Worm (Caenorhabditis elegans): ENCODE results near the gene clec-130.

Gene clec-130

DNA sequence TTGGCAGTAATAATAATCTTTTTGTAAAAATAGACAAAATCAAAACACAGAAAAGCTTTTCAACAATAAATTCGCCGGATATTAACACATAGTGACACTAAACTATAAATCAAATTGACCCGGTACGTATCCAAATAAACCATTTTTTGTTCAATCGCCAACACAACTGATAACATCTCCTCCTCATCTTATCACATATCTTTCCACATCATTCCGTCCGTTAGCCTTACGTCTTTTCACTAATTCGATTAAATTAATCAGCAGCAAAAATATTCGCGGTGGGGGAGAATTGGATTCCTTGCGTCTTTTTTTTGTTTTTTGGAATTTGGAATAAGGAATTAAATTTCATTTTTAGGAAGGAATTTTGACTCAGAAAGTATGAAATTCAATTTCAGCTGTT is 16.8 kb upstream of the clec-130 start:
- TF ChIP-seq let-526 (GFP tag; IDR thresholded peaks at IDR 0.05) (no peak), Y95B8A.8 (GFP tag; IDR thresholded peaks at IDR 0.05) (no peak), dox-1 (GFP tag; IDR thresholded peaks at IDR 0.05) (no peak), fkh-3 (tag; optimal IDR thresholded peaks at IDR 0.05) (no peak), nhr-120 (GFP tag; IDR thresholded peaks at IDR 0.05) (no peak), lsl-1 (GFP tag; optimal IDR thresholded peaks at IDR 0.05) (no peak), pbrm-1 (GFP tag; IDR thresholded peaks at IDR 0.05) (no peak), attf-5 (GFP tag; optimal IDR thresholded peaks at IDR 0.05) (no peak), pha-4 (tag; optimal IDR thresholded peaks at IDR 0.05) (no peak), ztf-22 (GFP tag; optimal IDR thresholded peaks at IDR 0.05) (no peak), madf-3 (GFP tag; IDR thresholded peaks at IDR 0.05) (no peak), F37B4.10 (GFP tag; IDR thresholded peaks at IDR 0.05) (no peak), nfya-2 (GFP tag; IDR thresholded peaks at IDR 0.05) (no peak), snpc-3.4 (tag; optimal IDR thresholded peaks at IDR 0.05) (no peak), lin-35 (GFP tag; optimal IDR thresholded peaks at IDR 0.05) (no peak), mel-28 (tag; optimal IDR thresholded peaks at IDR 0.05; ENCODE audit: borderline replicate concordance) (no peak)

ce11 chrII:3557417-3557816 is 15.9 kb upstream of the clec-130 start, which contains the start of gene lgc-45:
TSS of gene lgc-45 (plus strand) at chrII:3557472.
- TF ChIP-seq zfh-2 (GFP tag; conservative IDR thresholded peaks at IDR 0.05): peak; percentile 72
- TF ChIP-seq cebp-2 (GFP tag; IDR thresholded peaks at IDR 0.05): no peak
- no peak for TF ChIP-seq ZK185.1 (tag; optimal IDR thresholded peaks at IDR 0.05; ENCODE audit: poor library complexity, severe bottlenecking)
- no peak for TF ChIP-seq B0019.2 (GFP tag; conservative IDR thresholded peaks at IDR 0.05)

ce11 chrII:3560592-3560991 is 12.8 kb upstream of the clec-130 start, which contains the start of gene W10G11.1:
TSS of gene W10G11.1 (minus strand) at chrII:3560692.
- TF ChIP-seq mes-4 (tag; optimal IDR thresholded peaks at IDR 0.05): no peak
- TF ChIP-seq D2030.7 (GFP tag; IDR thresholded peaks at IDR 0.05): no peak
- no peak for TF ChIP-seq somi-1 (GFP tag; optimal IDR thresholded peaks at IDR 0.05)
- no peak for TF ChIP-seq rpc-1 (optimal IDR thresholded peaks at IDR 0.05)
- TF ChIP-seq rpc-1 (tag; optimal IDR thresholded peaks at IDR 0.05): no peak
- no peak for TF ChIP-seq lin-40 (tag; optimal IDR thresholded peaks at IDR 0.05)
- TF ChIP-seq madf-8 (GFP tag; conservative IDR thresholded peaks at IDR 0.05): no peak
- no peak for TF ChIP-seq lin-35 (GFP tag; optimal IDR thresholded peaks at IDR 0.05)
- TF ChIP-seq nhr-90 (tag; optimal IDR thresholded peaks at IDR 0.05): no peak
- no peak for TF ChIP-seq unc-130 (GFP tag; optimal IDR thresholded peaks at IDR 0.05)
- no peak for TF ChIP-seq madf-10 (tag; optimal IDR thresholded peaks at IDR 0.05)
- TF ChIP-seq repo-1 (tag; optimal IDR thresholded peaks at IDR 0.05): no peak
- TF ChIP-seq lir-1 (GFP tag; conservative IDR thresholded peaks at IDR 0.05): no peak
- TF ChIP-seq snpc-3.4 (tag; optimal IDR thresholded peaks at IDR 0.05): no peak
- TF ChIP-seq hrde-1 (tag; optimal IDR thresholded peaks at IDR 0.05; ENCODE audit: borderline replicate concordance): no peak
- TF ChIP-seq ceh-40 (GFP tag; IDR thresholded peaks at IDR 0.05): no peak
- TF ChIP-seq bed-1 (GFP tag; IDR thresholded peaks at IDR 0.05): no peak
- no peak for TF ChIP-seq Y95B8A.8 (GFP tag; IDR thresholded peaks at IDR 0.05)
- no peak for TF ChIP-seq lin-54 (GFP tag; optimal IDR thresholded peaks at IDR 0.05)
- TF ChIP-seq nfya-2 (GFP tag; IDR thresholded peaks at IDR 0.05): no peak
- TF ChIP-seq mcd-1 (GFP tag; IDR thresholded peaks at IDR 0.05): no peak

Measured in whole organism, young adult.